Worm (Caenorhabditis elegans) whole organism, mixed stage, embryonic: ENCODE measurements around the gene T11F9.10.

Source experiments
- M03D4.4 ChIP-seq: sonication (generic microtip); optimal IDR thresholded peaks from 2 replicates; lab custom pipeline; 2017; ENCODE audit warnings: mild to moderate bottlenecking, missing genetic modification characterization, missing compliant biosample characterization
- bed-3 ChIP-seq: fragments of 200-800 bp; sonication (Bioruptor generic); optimal IDR thresholded peaks from 3 replicates; lab custom pipeline; 2018; ENCODE audit warnings: mild to moderate bottlenecking, missing genetic modification characterization, moderate library complexity, missing compliant biosample characterization
- blmp-1 ChIP-seq: fragments of 150-350 bp; optimal IDR thresholded peaks from 2 replicates; lab custom pipeline; 2014; ENCODE audit warnings: missing biosample characterization, missing genetic modification characterization
- ceh-39 ChIP-seq: fragments of 150-350 bp; optimal IDR thresholded peaks from 2 replicates; lab custom pipeline; 2014; ENCODE audit warnings: missing biosample characterization, missing genetic modification characterization
- ceh-43 ChIP-seq: fragments of 200-800 bp; sonication (Bioruptor generic); optimal IDR thresholded peaks from 2 replicates; lab custom pipeline; 2018; ENCODE audit warnings: mild to moderate bottlenecking, missing genetic modification characterization, moderate library complexity, missing compliant biosample characterization
- ces-1 ChIP-seq: fragments of 150-350 bp; optimal IDR thresholded peaks from 2 replicates; lab custom pipeline; 2014; ENCODE audit warnings: missing biosample characterization, missing genetic modification reagents, missing genetic modification characterization
- cnd-1 ChIP-seq: fragments of 200-800 bp; sonication (Bioruptor generic); optimal IDR thresholded peaks from 2 replicates; lab custom pipeline; 2018; ENCODE audit warnings: mild to moderate bottlenecking, missing genetic modification characterization, missing compliant biosample characterization
- drap-1 ChIP-seq: fragments of 200-800 bp; sonication (Bioruptor generic); optimal IDR thresholded peaks from 3 replicates; lab custom pipeline; 2018; ENCODE audit warnings: mild to moderate bottlenecking, missing genetic modification characterization, missing compliant biosample characterization
- elt-3 ChIP-seq: fragments of 150-350 bp; optimal IDR thresholded peaks from 2 replicates; lab custom pipeline; 2014; ENCODE audit warnings: missing biosample characterization, missing genetic modification characterization
- flh-1 ChIP-seq: fragments of 200-800 bp; sonication (Bioruptor generic); optimal IDR thresholded peaks from 2 replicates; lab custom pipeline; 2018; ENCODE audit warnings: mild to moderate bottlenecking, missing genetic modification characterization, moderate library complexity, missing compliant biosample characterization
- ham-2 ChIP-seq: fragments of 200-800 bp; sonication (Bioruptor generic); optimal IDR thresholded peaks from 2 replicates; lab custom pipeline; 2018; ENCODE audit warnings: mild to moderate bottlenecking, missing genetic modification characterization, missing compliant biosample characterization
- hlh-1 ChIP-seq: fragments of 150-350 bp; optimal IDR thresholded peaks from 2 replicates; lab custom pipeline; 2014; ENCODE audit warnings: missing biosample characterization, missing genetic modification reagents, missing genetic modification characterization
- lin-13 ChIP-seq: fragments of 150-350 bp; optimal IDR thresholded peaks from 2 replicates; lab custom pipeline; 2014; ENCODE audit warnings: missing biosample characterization, missing genetic modification characterization
- lin-32 ChIP-seq: fragments of 200-800 bp; sonication (Bioruptor generic); optimal IDR thresholded peaks from 2 replicates; lab custom pipeline; 2018; ENCODE audit warnings: mild to moderate bottlenecking, missing genetic modification characterization, missing compliant biosample characterization
- mab-5 ChIP-seq: fragments of 150-350 bp; optimal IDR thresholded peaks from 2 replicates; lab custom pipeline; 2014; ENCODE audit warnings: missing biosample characterization, missing genetic modification characterization
- mep-1 ChIP-seq: fragments of 150-350 bp; optimal IDR thresholded peaks from 2 replicates; lab custom pipeline; 2017; ENCODE audit warnings: missing biosample characterization, missing genetic modification reagents, missing genetic modification characterization, inconsistent platforms
- nhr-2 ChIP-seq: fragments of 150-350 bp; optimal IDR thresholded peaks from 2 replicates; lab custom pipeline; 2014; ENCODE audit warnings: missing biosample characterization, missing genetic modification characterization
- nhr-237 ChIP-seq: fragments of 150-350 bp; optimal IDR thresholded peaks from 2 replicates; lab custom pipeline; 2014; ENCODE audit warnings: missing biosample characterization, missing genetic modification characterization
- nhr-28 ChIP-seq: fragments of 150-350 bp; optimal IDR thresholded peaks from 2 replicates; lab custom pipeline; 2014; ENCODE audit warnings: missing biosample characterization, missing genetic modification characterization
- nhr-76 ChIP-seq: sonication (generic microtip); optimal IDR thresholded peaks from 2 replicates; lab custom pipeline; 2017; ENCODE audit warnings: missing biosample characterization, missing genetic modification characterization
- sem-2 ChIP-seq: fragments of 200-800 bp; sonication (Bioruptor generic); optimal IDR thresholded peaks from 2 replicates; lab custom pipeline; 2018; ENCODE audit warnings: mild to moderate bottlenecking, missing genetic modification characterization, missing compliant biosample characterization
- sptf-1 ChIP-seq: sonication (generic microtip); optimal IDR thresholded peaks from 2 replicates; lab custom pipeline; 2017; ENCODE audit warnings: mild to moderate bottlenecking, missing genetic modification characterization, moderate library complexity, missing compliant biosample characterization
- tbx-8 ChIP-seq: fragments of 200-800 bp; sonication (Bioruptor generic); optimal IDR thresholded peaks from 2 replicates; lab custom pipeline; 2018; ENCODE audit warnings: mild to moderate bottlenecking, missing genetic modification characterization, moderate library complexity, missing compliant biosample characterization
- unc-120 ChIP-seq: sonication (generic microtip); optimal IDR thresholded peaks from 2 replicates; lab custom pipeline; 2017; ENCODE audit warnings: missing genetic modification characterization, missing compliant biosample characterization; ENCODE audit not compliant: poor library complexity, severe bottlenecking
- unc-39 ChIP-seq: fragments of 150-350 bp; optimal IDR thresholded peaks from 2 replicates; lab custom pipeline; 2014; ENCODE audit warnings: missing biosample characterization, missing genetic modification characterization
- unc-62 ChIP-seq: fragments of 150-350 bp; optimal IDR thresholded peaks from 2 replicates; lab custom pipeline; 2014; ENCODE audit warnings: missing biosample characterization, missing genetic modification reagents, missing genetic modification characterization
- zip-8 ChIP-seq: fragments of 150-350 bp; optimal IDR thresholded peaks from 2 replicates; lab custom pipeline; 2014; ENCODE audit warnings: missing biosample characterization, missing genetic modification characterization
- ztf-11 ChIP-seq: fragments of 150-350 bp; optimal IDR thresholded peaks from 2 replicates; lab custom pipeline; 2014; ENCODE audit warnings: missing biosample characterization, missing genetic modification characterization

T11F9.10 gene

ce11 chrV:11532535-11532853, 45.7 kb downstream of the T11F9.10 start:
- no peak for TF ChIP-seq nhr-28 (tag; lab: Kevin White, UChicago)
- no peak for TF ChIP-seq nhr-237 (tag; lab: Kevin White, UChicago)
- TF ChIP-seq tbx-8 (GFP tag; lab: Kevin White, UChicago), result no peak
- no peak for TF ChIP-seq sem-2
- no peak for TF ChIP-seq flh-1
- TF ChIP-seq elt-3, result no peak
- no peak for TF ChIP-seq mep-1
- TF ChIP-seq blmp-1 (tag; lab: Kevin White, UChicago), result no peak
- no peak for TF ChIP-seq mab-5
- TF ChIP-seq nhr-76 (tag; lab: Kevin White, UChicago), result no peak

ce11 chrV:11532964-11533363, 46.2 kb downstream of the T11F9.10 start:
- TF ChIP-seq drap-1 (GFP tag; lab: Kevin White, UChicago), result no peak
- no peak for TF ChIP-seq mep-1
- TF ChIP-seq ham-2, result peak; percentile 30
- TF ChIP-seq elt-3, result peak; percentile 11
- peak; percentile 14 for TF ChIP-seq sptf-1
- TF ChIP-seq cnd-1 (tag; lab: Kevin White, UChicago), result no peak
- TF ChIP-seq blmp-1 (tag; lab: Kevin White, UChicago), result peak; percentile 96
- no peak for TF ChIP-seq ceh-39 (tag; lab: Kevin White, UChicago)
- peak; percentile 30 for TF ChIP-seq zip-8 (tag; lab: Kevin White, UChicago)

- TF ChIP-seq zip-8 (tag; lab: Kevin White, UChicago) (no peak), ham-2 (no peak), hlh-1 (tag; lab: Kevin White, UChicago) (no peak), nhr-2 (tag; lab: Kevin White, UChicago) (no peak)
Observed at ce11 chrV:11533365-11533949, 46.7 kb downstream of the T11F9.10 start.

ce11 chrV:11534495-11535189, 47.9 kb downstream of the T11F9.10 start:
- TF ChIP-seq ceh-43 (GFP tag; lab: Kevin White, UChicago) (no peak), unc-62 (GFP tag; lab: Kevin White, UChicago) (no peak), M03D4.4 (tag; lab: Kevin White, UChicago) (no peak), lin-32 (GFP tag; lab: Kevin White, UChicago) (no peak), hlh-1 (tag; lab: Kevin White, UChicago) (peak; percentile 97), elt-3 (no peak), drap-1 (GFP tag; lab: Kevin White, UChicago) (no peak), lin-13 (no peak), blmp-1 (tag; lab: Kevin White, UChicago) (peak; percentile 41), unc-120 (peak; percentile 11), nhr-237 (tag; lab: Kevin White, UChicago) (no peak), mep-1 (no peak)

ce11 chrV:11535504-11536062, 48.8 kb downstream of the T11F9.10 start:
- peak; percentile 78 for TF ChIP-seq unc-120
- TF ChIP-seq hlh-1 (tag; lab: Kevin White, UChicago), result peak; percentile 80
- no peak for TF ChIP-seq ceh-39 (tag; lab: Kevin White, UChicago)
- no peak for TF ChIP-seq bed-3 (GFP tag; lab: Kevin White, UChicago)
- no peak for TF ChIP-seq blmp-1 (tag; lab: Kevin White, UChicago)
- no peak for TF ChIP-seq unc-62 (GFP tag; lab: Kevin White, UChicago)
- TF ChIP-seq ceh-43 (GFP tag; lab: Kevin White, UChicago), result no peak
- TF ChIP-seq unc-39, result no peak
- TF ChIP-seq elt-3, result no peak
- TF ChIP-seq ztf-11 (tag; lab: Kevin White, UChicago), result no peak
- TF ChIP-seq, all 35 proteins: peak for 2

ce11 chrV:11536667-11537066, 49.9 kb downstream of the T11F9.10 start:
- TF ChIP-seq ces-1 (peak; percentile 5), unc-120 (no peak)
